Worm (Caenorhabditis elegans) whole organism, L3 larva: ENCODE results near the gene klp-18.

Source experiments
- R02D3.7 ChIP-seq: fragments of 150-350 bp; optimal IDR thresholded peaks from 2 replicates; lab custom pipeline; 2014; ENCODE audit warnings: missing biosample characterization, missing genetic modification characterization
- ZK546.5 ChIP-seq: sonication (generic microtip); optimal IDR thresholded peaks from 2 replicates; lab custom pipeline; 2017; ENCODE audit warnings: missing biosample characterization, missing genetic modification characterization
- aly-2 ChIP-seq: fragments of 150-350 bp; optimal IDR thresholded peaks from 2 replicates; lab custom pipeline; 2014; ENCODE audit warnings: missing biosample characterization, missing genetic modification characterization
- ama-1 ChIP-seq: fragments of 150-350 bp; optimal IDR thresholded peaks from 2 replicates; lab custom pipeline; 2018
- ceh-16 ChIP-seq: sonication (generic microtip); optimal IDR thresholded peaks from 2 replicates; lab custom pipeline; 2017; ENCODE audit warnings: missing biosample characterization, missing genetic modification characterization
- ceh-28 ChIP-seq: fragments of 150-350 bp; optimal IDR thresholded peaks from 2 replicates; lab custom pipeline; 2014; ENCODE audit warnings: missing biosample characterization, missing genetic modification reagents, missing genetic modification characterization
- ceh-82 ChIP-seq: fragments of 150-350 bp; optimal IDR thresholded peaks from 2 replicates; lab custom pipeline; 2014; ENCODE audit warnings: missing biosample characterization, missing genetic modification characterization
- ceh-9 ChIP-seq: sonication (generic microtip); optimal IDR thresholded peaks from 2 replicates; lab custom pipeline; 2018; ENCODE audit warnings: missing biosample characterization, missing genetic modification characterization
- daf-12 ChIP-seq: fragments of 150-350 bp; optimal IDR thresholded peaks from 2 replicates; lab custom pipeline; 2014; ENCODE audit warnings: missing biosample characterization, missing genetic modification reagents, missing genetic modification characterization
- egl-27 ChIP-seq: sonication (generic microtip); optimal IDR thresholded peaks from 4 replicates; lab custom pipeline; 2017; ENCODE audit warnings: missing biosample characterization, missing genetic modification reagents, missing genetic modification characterization
- egl-5 ChIP-seq: fragments of 150-350 bp; optimal IDR thresholded peaks from 2 replicates; lab custom pipeline; 2017; ENCODE audit warnings: missing biosample characterization, missing genetic modification reagents, missing genetic modification characterization, inconsistent platforms
- elt-1 ChIP-seq: fragments of 150-350 bp; optimal IDR thresholded peaks from 2 replicates; lab custom pipeline; 2014; ENCODE audit warnings: missing biosample characterization, missing genetic modification characterization
- elt-2 ChIP-seq: sonication (generic microtip); optimal IDR thresholded peaks from 2 replicates; lab custom pipeline; 2016; ENCODE audit warnings: missing genetic modification reagents, mild to moderate bottlenecking, missing genetic modification characterization, missing compliant biosample characterization
- eor-1 ChIP-seq, 2 experiments: fragments of 150-350 bp; optimal IDR thresholded peaks; 2 replicates each; lab custom pipeline; 2014 to 2018; ENCODE audit warnings: missing biosample characterization in 2 of 2, missing genetic modification characterization in 2 of 2
- fkh-10 ChIP-seq: sonication (generic microtip); optimal IDR thresholded peaks from 2 replicates; lab custom pipeline; 2017; ENCODE audit warnings: missing biosample characterization, missing genetic modification reagents, missing genetic modification characterization
- fkh-2 ChIP-seq: fragments of 150-350 bp; optimal IDR thresholded peaks from 2 replicates; lab custom pipeline; 2014; ENCODE audit warnings: missing biosample characterization, missing genetic modification reagents, missing genetic modification characterization
- fos-1 ChIP-seq: fragments of 150-350 bp; optimal IDR thresholded peaks from 2 replicates; lab custom pipeline; 2014; ENCODE audit warnings: missing biosample characterization, missing genetic modification characterization
- hmg-11 ChIP-seq: sonication (generic microtip); optimal IDR thresholded peaks from 2 replicates; lab custom pipeline; 2016; ENCODE audit warnings: missing genetic modification characterization, missing compliant biosample characterization
- jun-1 ChIP-seq: fragments of 150-350 bp; optimal IDR thresholded peaks from 2 replicates; lab custom pipeline; 2014; ENCODE audit warnings: missing biosample characterization, missing genetic modification reagents, missing genetic modification characterization
- lin-15B ChIP-seq: fragments of 150-350 bp; optimal IDR thresholded peaks from 2 replicates; lab custom pipeline; 2014; ENCODE audit warnings: missing biosample characterization, missing genetic modification characterization
- lin-39 ChIP-seq: fragments of 150-350 bp; optimal IDR thresholded peaks from 2 replicates; lab custom pipeline; 2018; ENCODE audit warnings: missing biosample characterization, missing genetic modification reagents, missing genetic modification characterization
- lsy-12 ChIP-seq: sonication (generic microtip); optimal IDR thresholded peaks from 2 replicates; lab custom pipeline; 2016; ENCODE audit warnings: mild to moderate bottlenecking, missing genetic modification characterization, missing compliant biosample characterization
- mdl-1 ChIP-seq: fragments of 150-350 bp; optimal IDR thresholded peaks from 2 replicates; lab custom pipeline; 2014; ENCODE audit warnings: missing biosample characterization, missing genetic modification characterization
- mml-1 ChIP-seq: fragments of 150-350 bp; sonication (generic microtip); optimal IDR thresholded peaks from 3 replicates; lab custom pipeline; 2014; ENCODE audit warnings: missing biosample characterization, missing genetic modification characterization
- nfya-1 ChIP-seq: sonication (generic microtip); optimal IDR thresholded peaks from 2 replicates; lab custom pipeline; 2017; ENCODE audit warnings: missing genetic modification characterization, mild to moderate bottlenecking, missing compliant biosample characterization, antibody characterized with exemption, moderate library complexity; ENCODE audit not compliant: insufficient read depth
- nhr-11 ChIP-seq: fragments of 150-350 bp; optimal IDR thresholded peaks from 2 replicates; lab custom pipeline; 2014; ENCODE audit warnings: missing biosample characterization, missing genetic modification characterization
- nhr-12 ChIP-seq: fragments of 150-350 bp; optimal IDR thresholded peaks from 2 replicates; lab custom pipeline; 2014; ENCODE audit warnings: missing biosample characterization, missing genetic modification characterization
- nhr-23 ChIP-seq: fragments of 150-350 bp; optimal IDR thresholded peaks from 2 replicates; lab custom pipeline; 2014; ENCODE audit warnings: missing biosample characterization, missing genetic modification reagents, missing genetic modification characterization
- nhr-237 ChIP-seq: fragments of 150-350 bp; optimal IDR thresholded peaks from 2 replicates; lab custom pipeline; 2014; ENCODE audit warnings: missing biosample characterization, missing genetic modification characterization
- nhr-25 ChIP-seq: sonication (generic microtip); optimal IDR thresholded peaks from 2 replicates; lab custom pipeline; 2017; ENCODE audit warnings: missing biosample characterization, missing genetic modification characterization
- nhr-28 ChIP-seq: fragments of 150-350 bp; optimal IDR thresholded peaks from 2 replicates; lab custom pipeline; 2014; ENCODE audit warnings: missing biosample characterization, missing genetic modification characterization
- nhr-43 ChIP-seq: sonication (generic microtip); optimal IDR thresholded peaks from 2 replicates; lab custom pipeline; 2016; ENCODE audit warnings: mild to moderate bottlenecking, missing genetic modification characterization, missing compliant biosample characterization; ENCODE audit not compliant: poor library complexity, severe bottlenecking
- nhr-67 ChIP-seq: fragments of 150-350 bp; optimal IDR thresholded peaks from 2 replicates; lab custom pipeline; 2014; ENCODE audit warnings: missing biosample characterization, missing genetic modification characterization
- nhr-76 ChIP-seq: fragments of 150-350 bp; sonication (generic microtip); optimal IDR thresholded peaks from 5 replicates; lab custom pipeline; 2014; ENCODE audit warnings: missing biosample characterization, missing genetic modification characterization
- nhr-77 ChIP-seq: fragments of 150-350 bp; optimal IDR thresholded peaks from 2 replicates; lab custom pipeline; 2014; ENCODE audit warnings: missing biosample characterization, missing genetic modification characterization
- pha-4 ChIP-seq: fragments of 150-350 bp; optimal IDR thresholded peaks from 2 replicates; lab custom pipeline; 2014; ENCODE audit warnings: missing biosample characterization, missing genetic modification reagents, missing genetic modification characterization
- pqm-1 ChIP-seq: fragments of 150-350 bp; optimal IDR thresholded peaks from 2 replicates; lab custom pipeline; 2017; ENCODE audit warnings: missing biosample characterization, missing genetic modification characterization, inconsistent platforms
- sea-2 ChIP-seq: fragments of 150-350 bp; sonication (generic microtip); optimal IDR thresholded peaks from 4 replicates; lab custom pipeline; 2014; ENCODE audit warnings: missing biosample characterization, missing genetic modification reagents, missing genetic modification characterization
- skn-1 ChIP-seq: fragments of 150-350 bp; optimal IDR thresholded peaks from 2 replicates; lab custom pipeline; 2014; ENCODE audit warnings: missing biosample characterization, missing genetic modification characterization
- snpc-4 ChIP-seq: fragments of 150-350 bp; optimal IDR thresholded peaks from 2 replicates; lab custom pipeline; 2014; ENCODE audit warnings: missing biosample characterization, missing genetic modification characterization
- tbx-2 ChIP-seq: sonication (generic microtip); optimal IDR thresholded peaks from 2 replicates; lab custom pipeline; 2016; ENCODE audit warnings: mild to moderate bottlenecking, missing genetic modification characterization, missing compliant biosample characterization
- unc-39 ChIP-seq: sonication (generic microtip); optimal IDR thresholded peaks from 4 replicates; lab custom pipeline; 2017; ENCODE audit warnings: missing biosample characterization, missing genetic modification characterization
- unc-62 ChIP-seq: fragments of 150-350 bp; sonication (generic microtip); optimal IDR thresholded peaks from 4 replicates; lab custom pipeline; 2014; ENCODE audit warnings: missing biosample characterization, missing genetic modification reagents, missing genetic modification characterization
- zag-1 ChIP-seq: fragments of 150-350 bp; optimal IDR thresholded peaks from 2 replicates; lab custom pipeline; 2014; ENCODE audit warnings: missing biosample characterization, missing genetic modification characterization
- ztf-11 ChIP-seq: fragments of 150-350 bp; optimal IDR thresholded peaks from 2 replicates; lab custom pipeline; 2014; ENCODE audit warnings: missing biosample characterization, missing genetic modification characterization
- ztf-4 ChIP-seq: fragments of 150-350 bp; optimal IDR thresholded peaks from 2 replicates; lab custom pipeline; 2014; ENCODE audit warnings: missing biosample characterization, missing genetic modification characterization

The klp-18 gene

ce11 chrIV:7045362-7045936 is 5.4 kb downstream of the klp-18 start:
- TF ChIP-seq R02D3.7 (tag; lab: Kevin White, UChicago) (no peak), skn-1 (tag; lab: Kevin White, UChicago) (peak; percentile 34), pha-4 (no peak), elt-2 (peak; percentile 59), zag-1 (tag; lab: Kevin White, UChicago) (no peak), mml-1 (tag; lab: Kevin White, UChicago) (no peak), pqm-1 (tag; lab: Kevin White, UChicago) (peak; percentile 24), egl-27 (tag; lab: Kevin White, UChicago) (no peak), nfya-1 (no peak), aly-2 (tag; lab: Kevin White, UChicago) (no peak), egl-5 (tag; lab: Kevin White, UChicago) (no peak), ceh-16 (tag; lab: Kevin White, UChicago) (no peak), nhr-237 (no peak)

ce11 chrIV:7046641-7047361 is 6.8 kb downstream of the klp-18 start:
- TF ChIP-seq unc-39 (no peak), nhr-25 (peak; percentile 4), snpc-4 (tag; lab: Kevin White, UChicago) (no peak), nhr-67 (tag; lab: Kevin White, UChicago) (no peak), pqm-1 (tag; lab: Kevin White, UChicago) (peak; percentile 56), pha-4 (peak; percentile 62), nfya-1 (peak; percentile 26), sea-2 (GFP tag; lab: Kevin White, UChicago) (no peak), nhr-23 (peak; percentile 27), ZK546.5 (tag; lab: Kevin White, UChicago) (no peak), unc-62 (GFP tag; lab: Kevin White, UChicago) (no peak), ama-1 (lab: Kevin White, UChicago) (peak; percentile 18), lin-15B (no peak), elt-2 (peak; percentile 39), elt-1 (peak; percentile 7)
- TF ChIP-seq, all 47 proteins: peak for 8

DNA sequence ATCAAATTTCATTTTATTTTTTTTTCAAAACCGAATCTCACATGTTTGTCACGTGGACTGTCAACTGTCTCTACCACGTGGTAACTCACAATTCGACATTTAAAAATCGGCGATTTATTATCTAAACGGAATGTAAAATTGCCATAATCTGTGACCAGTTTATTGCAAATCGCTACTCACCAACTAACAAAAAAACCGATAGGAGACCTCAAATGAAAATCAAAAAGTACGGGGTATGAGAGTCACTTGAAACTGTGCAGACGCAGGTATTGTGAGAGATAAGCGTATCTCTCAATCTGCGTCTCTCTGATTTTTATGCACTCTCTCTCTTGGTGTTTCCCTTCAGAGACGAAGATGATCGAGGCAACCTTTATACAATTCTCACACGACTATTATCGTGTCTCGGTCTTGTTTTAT is 7.8 kb downstream of the klp-18 start:
- peak in 1 of 2 experiments; percentile 4 for TF ChIP-seq eor-1 (tag; optimal IDR thresholded peaks at IDR 0.05; lab: Kevin White, UChicago)
- TF ChIP-seq pqm-1 (tag; lab: Kevin White, UChicago) = peak; percentile 92
- TF ChIP-seq nhr-76 (tag; lab: Kevin White, UChicago) = peak; percentile 8
- no peak for TF ChIP-seq fkh-2
- no peak for TF ChIP-seq unc-39
- peak; percentile 16 for TF ChIP-seq ztf-4 (tag; lab: Kevin White, UChicago)
- no peak for TF ChIP-seq R02D3.7 (tag; lab: Kevin White, UChicago)
- no peak for TF ChIP-seq ceh-9
- TF ChIP-seq ceh-16 (tag; lab: Kevin White, UChicago) = no peak
- no peak for TF ChIP-seq unc-62 (GFP tag; lab: Kevin White, UChicago)
- peak; percentile 96 for TF ChIP-seq elt-2
- TF ChIP-seq elt-1 = peak; percentile 67
- TF ChIP-seq nfya-1 = peak; percentile 58
- TF ChIP-seq nhr-67 (tag; lab: Kevin White, UChicago) = no peak
- peak; percentile 46 for TF ChIP-seq hmg-11
- TF ChIP-seq zag-1 (tag; lab: Kevin White, UChicago) = no peak
- no peak for TF ChIP-seq nhr-77 (tag; lab: Kevin White, UChicago)
- peak; percentile 51 for TF ChIP-seq ceh-28 (tag; lab: Kevin White, UChicago)
- TF ChIP-seq ZK546.5 (tag; lab: Kevin White, UChicago) = no peak
- TF ChIP-seq ztf-11 (tag; lab: Kevin White, UChicago) = no peak
- no peak for TF ChIP-seq sea-2 (GFP tag; lab: Kevin White, UChicago)
- TF ChIP-seq ceh-82 (tag; lab: Kevin White, UChicago) = no peak
- no peak for TF ChIP-seq tbx-2 (tag; lab: Kevin White, UChicago)
- TF ChIP-seq egl-27 (tag; lab: Kevin White, UChicago) = no peak
- no peak for TF ChIP-seq lin-15B
- no peak for TF ChIP-seq nhr-12 (tag; lab: Kevin White, UChicago)
- TF ChIP-seq daf-12 (tag; lab: Kevin White, UChicago) = no peak
- peak; percentile 57 for TF ChIP-seq skn-1 (tag; lab: Kevin White, UChicago)
- TF ChIP-seq nhr-11 (tag; lab: Kevin White, UChicago) = no peak
- no peak for TF ChIP-seq ama-1 (lab: Kevin White, UChicago)
- peak; percentile 57 for TF ChIP-seq lsy-12 (tag; lab: Kevin White, UChicago)
- TF ChIP-seq nhr-237 = no peak
- TF ChIP-seq fos-1 = no peak
- peak; percentile 78 for TF ChIP-seq nhr-25
- TF ChIP-seq mdl-1 (tag; lab: Kevin White, UChicago) = peak; percentile 33
- no peak for TF ChIP-seq lin-39 (tag; lab: Kevin White, UChicago)
- peak; percentile 81 for TF ChIP-seq nhr-43
- peak; percentile 81 for TF ChIP-seq jun-1 (tag; lab: Kevin White, UChicago)
- TF ChIP-seq fkh-10 (GFP tag; lab: Kevin White, UChicago) = no peak
- TF ChIP-seq nhr-28 (tag; lab: Kevin White, UChicago) = no peak
- TF ChIP-seq mml-1 (tag; lab: Kevin White, UChicago) = peak; percentile 68
- no peak for TF ChIP-seq aly-2 (tag; lab: Kevin White, UChicago)
